Fruit fly (Drosophila melanogaster) whole organism, wandering third instar larva: ENCODE data around the gene Ugt37C2.

Source experiments
- Hr83 ChIP-seq: fragments of 200-300 bp; sonication (Bioruptor generic); optimal IDR thresholded peaks from 2 replicates; lab custom pipeline; 2016; ENCODE audit warnings: missing biosample characterization, mild to moderate bottlenecking, missing genetic modification characterization, moderate library complexity; ENCODE audit not compliant: poor library complexity, severe bottlenecking
- N ChIP-seq: fragments of >200 bp; optimal IDR thresholded peaks from 2 replicates; lab custom pipeline; 2018; ENCODE audit warnings: missing biosample characterization, missing external identifiers, missing genetic modification characterization
- Sp1 ChIP-seq: fragments of 200-800 bp; sonication (Bioruptor generic); optimal IDR thresholded peaks from 3 replicates; lab custom pipeline; 2019; ENCODE audit warnings: missing biosample characterization, mild to moderate bottlenecking, missing genetic modification characterization, moderate library complexity
- foxo ChIP-seq, 2 experiments: fragments of 200-800 bp; sonication (Bioruptor generic); optimal IDR thresholded peaks; 2 replicates in 1 of 2; 3 replicates in 1 of 2; lab custom pipeline; 2016 to 2017; ENCODE audit warnings: missing biosample characterization in 2 of 2, missing genetic modification characterization in 2 of 2
- lola ChIP-seq: fragments of >200 bp; optimal IDR thresholded peaks from 2 replicates; lab custom pipeline; 2017; ENCODE audit warnings: missing biosample characterization, missing genetic modification characterization
- psq ChIP-seq: fragments of 200-800 bp; sonication (Bioruptor generic); optimal IDR thresholded peaks from 3 replicates; lab custom pipeline; 2017; ENCODE audit warnings: missing biosample characterization, mild to moderate bottlenecking, missing genetic modification characterization, moderate library complexity
- tai ChIP-seq: sonication (Bioruptor generic); optimal IDR thresholded peaks from 2 replicates; lab custom pipeline; 2016; ENCODE audit warnings: missing biosample characterization, missing genetic modification characterization

dm6 chr2L:16826872-16827506 is 33.0 kb downstream of the Ugt37C2 start, which contains the start of gene AspRS-m:
- no peak for TF ChIP-seq Hr83 (GFP tag; lab: Kevin White, UChicago)
- TF ChIP-seq tai (GFP tag; lab: Kevin White, UChicago), result no peak
- no peak for TF ChIP-seq psq (GFP tag; lab: Kevin White, UChicago)
- TF ChIP-seq N (GFP tag; lab: Kevin White, UChicago), result peak; percentile 52
- no peak for TF ChIP-seq foxo (GFP tag; optimal IDR thresholded peaks at IDR 0.05; lab: Kevin White, UChicago)
- TF ChIP-seq Sp1 (GFP tag; lab: Kevin White, UChicago), result no peak
- TF ChIP-seq lola (GFP tag; lab: Kevin White, UChicago), result no peak
